Fruit fly (Drosophila melanogaster) whole organism, embryonic: ENCODE results near the gene deltaCOP.
A peak's percentile ranks its signal among the peaks of the same experiment; 100 is the strongest.

Experiments
- B-H2 ChIP-seq: fragments of 200-800 bp; sonication (Bioruptor generic); optimal IDR thresholded peaks from 2 replicates; lab custom pipeline; 2018; ENCODE audit warnings: missing biosample characterization, mild to moderate bottlenecking, missing genetic modification characterization
- Blimp-1 ChIP-seq: fragments of 200-800 bp; sonication (Bioruptor generic); optimal IDR thresholded peaks from 3 replicates; lab custom pipeline; 2018; ENCODE audit warnings: missing biosample characterization, missing genetic modification characterization, mild to moderate bottlenecking, moderate library complexity, missing genetic modification reagents
- CG10321 ChIP-seq: fragments of 200-800 bp; sonication (Bioruptor generic); IDR thresholded peaks from 2 replicates; pipeline ENCODE4 v1.3.6; 2022; ENCODE audit warnings: missing biosample characterization, missing genetic modification characterization
- CG10959 ChIP-seq: fragments of 200-800 bp; sonication (Bioruptor generic); IDR thresholded peaks from 2 replicates; pipeline ENCODE4 v1.3.6; 2022; ENCODE audit warnings: missing biosample characterization, missing genetic modification characterization
- CG1603 ChIP-seq: fragments of 200-800 bp; sonication (Bioruptor generic); optimal IDR thresholded peaks from 2 replicates; lab custom pipeline; 2019; ENCODE audit warnings: missing biosample characterization, mild to moderate bottlenecking, missing genetic modification characterization, moderate library complexity
- CG17361 ChIP-seq: fragments of 200-800 bp; sonication (Bioruptor generic); IDR thresholded peaks from 3 replicates; pipeline ENCODE4 v1.3.6; 2022; ENCODE audit warnings: missing biosample characterization, missing genetic modification characterization
- CG17568 ChIP-seq: fragments of 200-800 bp; sonication (Bioruptor generic); optimal IDR thresholded peaks from 2 replicates; lab custom pipeline; 2018; ENCODE audit warnings: missing biosample characterization, mild to moderate bottlenecking, missing genetic modification characterization, moderate library complexity
- CG18011 ChIP-seq: fragments of 200-800 bp; sonication (Bioruptor generic); optimal IDR thresholded peaks from 2 replicates; lab custom pipeline; 2017; ENCODE audit warnings: missing biosample characterization, missing genetic modification characterization, mild to moderate bottlenecking, moderate library complexity, missing genotype
- CG2875 ChIP-seq: fragments of 200-800 bp; sonication (Bioruptor generic); optimal IDR thresholded peaks from 2 replicates; lab custom pipeline; 2017; ENCODE audit warnings: missing biosample characterization, mild to moderate bottlenecking, missing genetic modification characterization, missing genetic modification reagents
- CG3065 ChIP-seq: fragments of 200-800 bp; sonication (Bioruptor generic); optimal IDR thresholded peaks from 2 replicates; lab custom pipeline; 2016; ENCODE audit warnings: missing biosample characterization, missing genetic modification characterization
- CG3847 ChIP-seq: fragments of 200-800 bp; sonication (Bioruptor generic); IDR thresholded peaks from 2 replicates; pipeline ENCODE4 v1.3.6; 2022; ENCODE audit warnings: missing biosample characterization, missing genetic modification characterization
- CG6854 ChIP-seq: fragments of 200-800 bp; sonication (Bioruptor generic); optimal IDR thresholded peaks from 3 replicates; lab custom pipeline; 2017; ENCODE audit warnings: missing biosample characterization, mild to moderate bottlenecking, missing genetic modification characterization
- CHES-1-like ChIP-seq: fragments of 200-800 bp; sonication (Bioruptor generic); optimal IDR thresholded peaks from 2 replicates; lab custom pipeline; 2016; ENCODE audit warnings: missing biosample characterization, missing genetic modification characterization
- CTCF ChIP-seq: fragments of 200-800 bp; sonication (Bioruptor generic); optimal IDR thresholded peaks from 2 replicates; lab custom pipeline; 2017; ENCODE audit warnings: missing biosample characterization, mild to moderate bottlenecking, missing genetic modification characterization, moderate library complexity
- D19A ChIP-seq: fragments of 200-800 bp; optimal IDR thresholded peaks from 3 replicates; lab custom pipeline; 2019; ENCODE audit warnings: missing biosample characterization, mild to moderate bottlenecking, missing genetic modification characterization, moderate library complexity
- Dbx ChIP-seq: fragments of 200-800 bp; sonication (Bioruptor generic); IDR thresholded peaks from 3 replicates; pipeline ENCODE4 v1.3.6; 2022; ENCODE audit warnings: missing biosample characterization, missing genetic modification characterization
- Dfd ChIP-seq, 2 experiments: fragments of >200 bp; optimal IDR thresholded peaks; 2 replicates each; lab custom pipeline; 2017; ENCODE audit warnings: missing biosample characterization in 2 of 2, missing genetic modification characterization in 2 of 2
- Dref ChIP-seq: fragments of 200-800 bp; sonication (Bioruptor generic); IDR thresholded peaks from 2 replicates; pipeline ENCODE4 v1.3.6; 2022; ENCODE audit warnings: missing biosample characterization, missing genetic modification characterization
- Gsc ChIP-seq: fragments of 200-800 bp; sonication (Bioruptor generic); IDR thresholded peaks from 2 replicates; pipeline ENCODE4 v1.3.6; 2022; ENCODE audit warnings: missing biosample characterization, missing genetic modification characterization
- H2.0 ChIP-seq: fragments of 200-800 bp; sonication (Bioruptor generic); IDR thresholded peaks from 2 replicates; pipeline ENCODE4 v1.3.6; 2022; ENCODE audit warnings: missing biosample characterization, missing genetic modification characterization
- HLH3B ChIP-seq: fragments of 200-800 bp; sonication (Bioruptor generic); IDR thresholded peaks from 2 replicates; pipeline ENCODE4 v1.3.6; 2022; ENCODE audit warnings: missing biosample characterization, missing genetic modification characterization
- Hey ChIP-seq: fragments of 200-800 bp; sonication (Bioruptor generic); optimal IDR thresholded peaks from 3 replicates; lab custom pipeline; 2018; ENCODE audit warnings: missing biosample characterization, mild to moderate bottlenecking, missing genetic modification characterization
- Hsf ChIP-seq: fragments of 200-800 bp; sonication (Bioruptor generic); optimal IDR thresholded peaks from 3 replicates; lab custom pipeline; 2016; ENCODE audit warnings: missing biosample characterization, missing genetic modification characterization
- Mes4 ChIP-seq: fragments of 200-800 bp; sonication (Bioruptor generic); optimal IDR thresholded peaks from 2 replicates; lab custom pipeline; 2016; ENCODE audit warnings: missing biosample characterization, missing genetic modification characterization
- Neu2 ChIP-seq: fragments of 200-800 bp; sonication (Bioruptor generic); optimal IDR thresholded peaks from 3 replicates; lab custom pipeline; 2016; ENCODE audit warnings: missing biosample characterization, missing genetic modification characterization, borderline replicate concordance
- Nf-YB ChIP-seq: fragments of 200-800 bp; sonication (Bioruptor generic); optimal IDR thresholded peaks from 3 replicates; lab custom pipeline; 2019; ENCODE audit warnings: missing biosample characterization, mild to moderate bottlenecking, missing genetic modification characterization, moderate library complexity
- Pdp1 ChIP-seq, 2 experiments: fragments of 200-800 bp; sonication (Bioruptor generic); optimal IDR thresholded peaks; 3 replicates each; lab custom pipeline; 2016; ENCODE audit warnings: missing biosample characterization in 2 of 2, missing genetic modification characterization in 2 of 2, mild to moderate bottlenecking in 1 of 2, moderate library complexity in 1 of 2
- Side ChIP-seq: fragments of 200-800 bp; sonication (Bioruptor generic); optimal IDR thresholded peaks from 2 replicates; lab custom pipeline; 2016; ENCODE audit warnings: missing biosample characterization, missing genetic modification characterization
- Sin3A ChIP-seq: fragments of >200 bp; optimal IDR thresholded peaks from 2 replicates; lab custom pipeline; 2018
- Sox102F ChIP-seq: fragments of 200-800 bp; sonication (Bioruptor generic); optimal IDR thresholded peaks from 2 replicates; lab custom pipeline; 2018; ENCODE audit warnings: missing biosample characterization, mild to moderate bottlenecking, missing genetic modification characterization, moderate library complexity
- ac ChIP-seq: fragments of 200-800 bp; sonication (Bioruptor generic); optimal IDR thresholded peaks from 3 replicates; lab custom pipeline; 2017; ENCODE audit warnings: missing biosample characterization, mild to moderate bottlenecking, missing genetic modification characterization
- chif ChIP-seq, 2 experiments: fragments of 200-800 bp; sonication (Bioruptor generic); optimal IDR thresholded peaks; 3 replicates each; lab custom pipeline; 2016; ENCODE audit warnings: missing biosample characterization in 2 of 2, missing genetic modification characterization in 2 of 2
- cwo ChIP-seq: fragments of 200-800 bp; sonication (Bioruptor generic); optimal IDR thresholded peaks from 3 replicates; lab custom pipeline; 2017; ENCODE audit warnings: missing biosample characterization, missing genetic modification characterization, mild to moderate bottlenecking, moderate library complexity, missing genetic modification reagents
- eyg ChIP-seq: fragments of 200-800 bp; sonication (Bioruptor generic); optimal IDR thresholded peaks from 3 replicates; lab custom pipeline; 2016; ENCODE audit warnings: missing biosample characterization, missing genetic modification characterization
- fu2 ChIP-seq: fragments of 200-800 bp; sonication (Bioruptor generic); optimal IDR thresholded peaks from 2 replicates; lab custom pipeline; 2016; ENCODE audit warnings: missing biosample characterization, missing genetic modification characterization
- lola ChIP-seq, 3 experiments: fragments of >200 bp in 2 of 3; fragments of 200-800 bp in 1 of 3; sonication (Bioruptor generic) in 1 of 3; optimal IDR thresholded peaks; 2 replicates each; lab custom pipeline; 2017 to 2019; ENCODE audit warnings: missing biosample characterization in 3 of 3, missing genetic modification characterization in 3 of 3, mild to moderate bottlenecking in 1 of 3, moderate library complexity in 1 of 3
- nau ChIP-seq: fragments of 200-800 bp; sonication (Bioruptor generic); optimal IDR thresholded peaks from 3 replicates; lab custom pipeline; 2017; ENCODE audit warnings: missing biosample characterization, mild to moderate bottlenecking, missing genetic modification characterization, missing genetic modification reagents
- pb ChIP-seq: fragments of 200-800 bp; sonication (Bioruptor generic); optimal IDR thresholded peaks from 3 replicates; lab custom pipeline; 2016; ENCODE audit warnings: missing biosample characterization, missing genetic modification characterization
- peb ChIP-seq: fragments of 200-800 bp; sonication (Bioruptor generic); IDR thresholded peaks from 2 replicates; pipeline ENCODE4 v1.3.6; 2022; ENCODE audit warnings: missing biosample characterization, missing genetic modification characterization
- pfk ChIP-seq: fragments of 200-800 bp; sonication (Bioruptor generic); optimal IDR thresholded peaks from 2 replicates; lab custom pipeline; 2018; ENCODE audit warnings: missing biosample characterization, mild to moderate bottlenecking, missing genetic modification characterization, moderate library complexity
- psq ChIP-seq: fragments of 200-800 bp; sonication (Bioruptor generic); optimal IDR thresholded peaks from 2 replicates; lab custom pipeline; 2017; ENCODE audit warnings: missing biosample characterization, missing genetic modification characterization
- scrt ChIP-seq: fragments of 200-800 bp; sonication (Bioruptor generic); optimal IDR thresholded peaks from 2 replicates; lab custom pipeline; 2018; ENCODE audit warnings: missing biosample characterization, mild to moderate bottlenecking, missing genetic modification characterization, moderate library complexity
- ssp ChIP-seq: fragments of 200-800 bp; sonication (Bioruptor generic); IDR thresholded peaks from 2 replicates; pipeline ENCODE4 v1.3.6; 2022; ENCODE audit warnings: missing biosample characterization, missing genetic modification characterization
- stwl ChIP-seq: fragments of 200-800 bp; sonication (Bioruptor generic); optimal IDR thresholded peaks from 3 replicates; lab custom pipeline; 2018; ENCODE audit warnings: missing biosample characterization, mild to moderate bottlenecking, missing genetic modification characterization, moderate library complexity
- sug ChIP-seq: fragments of 200-800 bp; optimal IDR thresholded peaks from 2 replicates; lab custom pipeline; 2019; ENCODE audit warnings: missing biosample characterization, mild to moderate bottlenecking, missing genetic modification characterization, moderate library complexity
- tna ChIP-seq: fragments of 200-800 bp; sonication (Bioruptor generic); IDR thresholded peaks from 2 replicates; pipeline ENCODE4 v1.3.6; 2022; ENCODE audit warnings: missing biosample characterization, missing genetic modification characterization; ENCODE audit not compliant: partially characterized antibody
- trem ChIP-seq: fragments of 200-800 bp; optimal IDR thresholded peaks from 3 replicates; lab custom pipeline; 2019; ENCODE audit warnings: missing biosample characterization, mild to moderate bottlenecking, missing genetic modification characterization, moderate library complexity
- wor ChIP-seq: fragments of 200-800 bp; sonication (Bioruptor generic); IDR thresholded peaks from 2 replicates; pipeline ENCODE4 v1.3.6; 2022; ENCODE audit warnings: missing biosample characterization, missing genetic modification characterization
- zfh2 ChIP-seq: fragments of 200-800 bp; sonication (Bioruptor generic); optimal IDR thresholded peaks from 2 replicates; lab custom pipeline; 2016; ENCODE audit warnings: missing biosample characterization, missing genetic modification characterization

Gene deltaCOP

dm6 chrX:1830396-1831218 is 31.0 kb downstream of the deltaCOP start (continued):
- TF ChIP-seq CG1603 (peak; percentile 97), fu2 (GFP tag; lab: Kevin White, UChicago) (peak; percentile 93), wor (GFP tag; lab: Robert Waterston, UW) (peak; percentile 92), CTCF (peak; percentile 66), Gsc (GFP tag; lab: Robert Waterston, UW) (peak; percentile 89), CG3847 (peak; percentile 96), D19A (peak; percentile 92), Sox102F (GFP tag; lab: Kevin White, UChicago) (peak; percentile 97), scrt (GFP tag; lab: Kevin White, UChicago) (peak; percentile 91), ac (GFP tag; lab: Kevin White, UChicago) (peak; percentile 74), Dbx (peak; percentile 96), CG3065 (GFP tag; lab: Kevin White, UChicago) (peak; percentile 75), eyg (peak; percentile 93), CHES-1-like (GFP tag; lab: Kevin White, UChicago) (peak; percentile 93), sug (tag; lab: Kevin White, UChicago) (peak; percentile 94), Nf-YB (peak; percentile 83), H2.0 (GFP tag; lab: Robert Waterston, UW) (peak; percentile 97), CG6854 (GFP tag; lab: Kevin White, UChicago) (peak; percentile 92), Sin3A (lab: Kevin White, UChicago) (no peak), pb (GFP tag; lab: Kevin White, UChicago) (peak; percentile 86), CG10959 (GFP tag; lab: Robert Waterston, UW) (peak; percentile 91), nau (peak; percentile 92), CG2875 (GFP tag; lab: Kevin White, UChicago) (peak; percentile 92), CG17568 (GFP tag; lab: Kevin White, UChicago) (peak; percentile 93), Neu2 (GFP tag; lab: Kevin White, UChicago) (peak; percentile 57), CG10321 (GFP tag; lab: Robert Waterston, UW) (peak; percentile 76), Dref (GFP tag; lab: Robert Waterston, UW) (peak; percentile 40; the same call in 1 of the 2 replicates), pfk (GFP tag; lab: Kevin White, UChicago) (peak; percentile 37), psq (peak; percentile 79), CG18011 (GFP tag; lab: Kevin White, UChicago) (peak; percentile 81), Pdp1 (GFP tag; optimal IDR thresholded peaks at IDR 0.05; lab: Kevin White, UChicago) (peak; percentile 92 to 93), ssp (peak; percentile 88), tna (GFP tag; lab: Robert Waterston, UW) (no peak), Hey (tag; lab: Kevin White, UChicago) (peak; percentile 69), lola (GFP tag; optimal IDR thresholded peaks at IDR 0.05; lab: Kevin White, UChicago) (peak in 1 of 3 experiments; percentile 86), peb (GFP tag; lab: Robert Waterston, UW) (peak; percentile 95), stwl (tag; lab: Kevin White, UChicago) (peak; percentile 20), B-H2 (peak; percentile 83), trem (peak; percentile 89), CG17361 (GFP tag; lab: Robert Waterston, UW) (peak; percentile 98), Hsf (GFP tag; lab: Kevin White, UChicago) (peak; percentile 94), HLH3B (GFP tag; lab: Robert Waterston, UW) (peak; percentile 98), cwo (GFP tag; lab: Kevin White, UChicago) (peak; percentile 100), chif (GFP tag; optimal IDR thresholded peaks at IDR 0.05; lab: Kevin White, UChicago) (peak; percentile 90 to 93), Mes4 (GFP tag; lab: Kevin White, UChicago) (peak; percentile 89), Dfd (GFP tag; optimal IDR thresholded peaks at IDR 0.05; lab: Kevin White, UChicago) (no peak), Side (GFP tag; lab: Kevin White, UChicago) (peak; percentile 90), Blimp-1 (GFP tag; lab: Kevin White, UChicago) (peak; percentile 95), zfh2 (GFP tag; lab: Kevin White, UChicago) (peak; percentile 96)
